Worm (Caenorhabditis elegans) whole organism, L1 larva: Measurements from ENCODE around the gene csn-6.

ENCODE experiments used
- C04F5.9 ChIP-seq: sonication (generic microtip); optimal IDR thresholded peaks from 2 replicates; lab custom pipeline; 2016; ENCODE audit warnings: missing genetic modification characterization, missing compliant biosample characterization
- C34B4.2 ChIP-seq: sonication (generic microtip); optimal IDR thresholded peaks from 2 replicates; lab custom pipeline; 2017; ENCODE audit warnings: mild to moderate bottlenecking, missing genetic modification characterization, missing compliant biosample characterization
- F16B12.6 ChIP-seq: fragments of 150-350 bp; optimal IDR thresholded peaks from 2 replicates; lab custom pipeline; 2014; ENCODE audit warnings: missing biosample characterization, missing genetic modification characterization
- Y116A8C.19 ChIP-seq: sonication (generic microtip); optimal IDR thresholded peaks from 2 replicates; lab custom pipeline; 2016; ENCODE audit warnings: missing compliant biosample characterization, missing genetic modification characterization, borderline replicate concordance
- alr-1 ChIP-seq: fragments of 200-800 bp; sonication (Bioruptor generic); optimal IDR thresholded peaks from 2 replicates; lab custom pipeline; 2018; ENCODE audit warnings: borderline replicate concordance, mild to moderate bottlenecking, missing genetic modification characterization, missing compliant biosample characterization
- ceh-88 ChIP-seq: fragments of 200-800 bp; sonication (Bioruptor generic); IDR thresholded peaks from 2 replicates; pipeline ENCODE4 v1.3.6; 2022; ENCODE audit warnings: missing genetic modification characterization, missing compliant biosample characterization
- ces-1 ChIP-seq: fragments of 150-350 bp; optimal IDR thresholded peaks from 2 replicates; lab custom pipeline; 2014; ENCODE audit warnings: missing biosample characterization, missing genetic modification reagents, missing genetic modification characterization
- efl-1 ChIP-seq, 4 experiments: fragments of 150-350 bp; optimal IDR thresholded peaks in 3 of 4; peaks in 1 of 4; 1 replicate in 1 of 4; 2 replicates in 3 of 4; lab custom pipeline; 2014; ENCODE audit warnings: missing biosample characterization in 2 of 4, missing genetic modification characterization in 2 of 4, missing genetic modification reagents in 2 of 4
- efl-3 ChIP-seq: fragments of 200-800 bp; sonication (Bioruptor generic); optimal IDR thresholded peaks from 2 replicates; lab custom pipeline; 2018; ENCODE audit warnings: mild to moderate bottlenecking, missing genetic modification characterization, missing compliant biosample characterization
- egl-13 ChIP-seq: sonication (generic microtip); optimal IDR thresholded peaks from 2 replicates; lab custom pipeline; 2016; ENCODE audit warnings: missing genotype, missing genetic modification reagents, missing genetic modification characterization, missing compliant biosample characterization
- elt-3 ChIP-seq, 6 experiments: fragments of 150-350 bp in 1 of 6; sonication (generic microtip); optimal IDR thresholded peaks; 2 replicates each; lab custom pipeline; 2017 to 2018; ENCODE audit warnings: missing biosample characterization in 6 of 6, missing genetic modification characterization in 6 of 6, inconsistent platforms in 1 of 6
- fos-1 ChIP-seq: fragments of 150-350 bp; optimal IDR thresholded peaks from 2 replicates; lab custom pipeline; 2014; ENCODE audit warnings: missing biosample characterization, missing genetic modification characterization
- grh-1 ChIP-seq: fragments of 200-800 bp; sonication (Bioruptor generic); IDR thresholded peaks from 2 replicates; pipeline ENCODE4 v1.3.6; 2022; ENCODE audit warnings: missing genetic modification reagents, missing genetic modification characterization, missing compliant biosample characterization
- irx-1 ChIP-seq: sonication (generic microtip); optimal IDR thresholded peaks from 2 replicates; lab custom pipeline; 2016; ENCODE audit warnings: missing genetic modification characterization, missing compliant biosample characterization
- isw-1 ChIP-seq: fragments of 200-800 bp; sonication (Bioruptor generic); IDR thresholded peaks from 2 replicates; pipeline ENCODE4 v1.3.6; 2022; ENCODE audit warnings: missing genetic modification characterization, missing compliant biosample characterization
- lin-13 ChIP-seq: fragments of 150-350 bp; optimal IDR thresholded peaks from 2 replicates; lab custom pipeline; 2014; ENCODE audit warnings: missing biosample characterization, missing genetic modification reagents, missing genetic modification characterization
- lin-35 ChIP-seq, 2 experiments: fragments of 150-350 bp; optimal IDR thresholded peaks; 2 replicates each; lab custom pipeline; 2014; ENCODE audit warnings: missing biosample characterization in 2 of 2, missing genetic modification characterization in 2 of 2, missing genetic modification reagents in 2 of 2
- lir-3 ChIP-seq: sonication (generic microtip); optimal IDR thresholded peaks from 2 replicates; lab custom pipeline; 2016; ENCODE audit warnings: mild to moderate bottlenecking, missing genetic modification characterization, moderate library complexity, missing compliant biosample characterization; ENCODE audit not compliant: poor library complexity
- lsy-2 ChIP-seq, 2 experiments: fragments of 150-350 bp; optimal IDR thresholded peaks; 2 replicates each; lab custom pipeline; 2014; ENCODE audit warnings: missing biosample characterization in 2 of 2, missing genetic modification characterization in 2 of 2
- mdl-1 ChIP-seq, 2 experiments: fragments of 150-350 bp; optimal IDR thresholded peaks; 2 replicates each; lab custom pipeline; 2014 to 2017; ENCODE audit warnings: missing biosample characterization in 2 of 2, missing genetic modification characterization in 2 of 2, inconsistent platforms in 1 of 2
- mef-2 ChIP-seq: fragments of 150-350 bp; optimal IDR thresholded peaks from 2 replicates; lab custom pipeline; 2014; ENCODE audit warnings: missing biosample characterization, missing genetic modification characterization
- nhr-12 ChIP-seq: sonication (generic microtip); optimal IDR thresholded peaks from 2 replicates; lab custom pipeline; 2017; ENCODE audit warnings: missing biosample characterization, missing genetic modification characterization
- nhr-19 ChIP-seq: fragments of 200-800 bp; sonication (Bioruptor generic); conservative IDR thresholded peaks from 2 replicates; pipeline ENCODE4 v1.3.6; 2022; ENCODE audit warnings: missing genetic modification characterization, missing compliant biosample characterization
- nhr-71 ChIP-seq: sonication (generic microtip); optimal IDR thresholded peaks from 2 replicates; lab custom pipeline; 2016; ENCODE audit warnings: mild to moderate bottlenecking, missing genetic modification characterization, moderate library complexity, missing compliant biosample characterization
- nhr-77 ChIP-seq: fragments of 150-350 bp; optimal IDR thresholded peaks from 2 replicates; lab custom pipeline; 2014; ENCODE audit warnings: missing biosample characterization, missing genetic modification characterization
- pag-3 ChIP-seq: sonication (generic microtip); optimal IDR thresholded peaks from 2 replicates; lab custom pipeline; 2017; ENCODE audit warnings: missing genetic modification characterization, mild to moderate bottlenecking, missing compliant biosample characterization, antibody characterized with exemption, borderline replicate concordance; ENCODE audit not compliant: insufficient read depth
- pax-3 ChIP-seq: fragments of 200-800 bp; sonication (Bioruptor generic); optimal IDR thresholded peaks from 2 replicates; lab custom pipeline; 2018; ENCODE audit warnings: mild to moderate bottlenecking, missing genetic modification characterization, moderate library complexity, missing compliant biosample characterization
- skn-1 ChIP-seq: fragments of 150-350 bp; optimal IDR thresholded peaks from 2 replicates; lab custom pipeline; 2014; ENCODE audit warnings: missing biosample characterization, missing genetic modification characterization
- sox-4 ChIP-seq: sonication (generic microtip); optimal IDR thresholded peaks from 2 replicates; lab custom pipeline; 2016; ENCODE audit warnings: missing genetic modification characterization, missing compliant biosample characterization
- sptf-1 ChIP-seq: fragments of 150-350 bp; optimal IDR thresholded peaks from 2 replicates; lab custom pipeline; 2014; ENCODE audit warnings: missing biosample characterization, missing genetic modification characterization
- tlp-1 ChIP-seq: fragments of 150-350 bp; optimal IDR thresholded peaks from 2 replicates; lab custom pipeline; 2014; ENCODE audit warnings: missing biosample characterization, missing genetic modification characterization
- unc-130 ChIP-seq: fragments of 150-350 bp; optimal IDR thresholded peaks from 2 replicates; lab custom pipeline; 2017; ENCODE audit warnings: missing biosample characterization, missing genetic modification characterization, inconsistent platforms
- unc-30 ChIP-seq: sonication (generic microtip); optimal IDR thresholded peaks from 2 replicates; lab custom pipeline; 2017; ENCODE audit warnings: missing biosample characterization, missing genetic modification characterization
- zag-1 ChIP-seq: fragments of 150-350 bp; optimal IDR thresholded peaks from 2 replicates; lab custom pipeline; 2014; ENCODE audit warnings: missing biosample characterization, missing genetic modification characterization
- ztf-11 ChIP-seq, 2 experiments: sonication (generic microtip); optimal IDR thresholded peaks; 2 replicates each; lab custom pipeline; 2016 to 2017; ENCODE audit warnings: missing genetic modification characterization in 2 of 2, missing biosample characterization in 1 of 2, missing compliant biosample characterization in 1 of 2

The csn-6 gene

DNA sequence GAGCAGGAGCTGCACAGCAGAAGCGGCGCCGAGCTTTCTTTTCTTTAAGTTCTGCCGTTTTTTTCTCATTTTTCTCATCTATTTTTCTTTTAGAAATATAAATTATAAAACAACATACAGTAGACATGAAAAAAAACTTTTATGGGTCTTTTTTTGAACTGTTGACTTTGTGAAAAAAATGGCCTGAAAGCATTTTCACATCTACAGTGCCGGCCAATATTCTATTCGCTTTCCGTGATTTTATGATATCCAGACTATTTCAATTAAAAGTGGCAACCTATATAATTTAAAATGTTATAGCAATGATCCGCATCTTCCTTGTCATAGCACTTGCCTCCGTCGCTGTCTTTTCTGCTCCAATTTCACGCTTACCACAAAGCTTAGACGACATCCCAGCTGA, 27.4 kb downstream of the csn-6 start, which contains the start of gene far-6:
far-6 (plus strand) TSS at position 301 of the 400 bp plus-strand sequence.
- TF ChIP-seq C04F5.9 (tag; lab: Kevin White, UChicago) (no peak), Y116A8C.19 (no peak), egl-13 (no peak), unc-30 (tag; lab: Kevin White, UChicago) (no peak), nhr-19 (GFP tag; lab: Robert Waterston, UW) (no peak), ztf-11 (tag; optimal IDR thresholded peaks at IDR 0.05; lab: Kevin White, UChicago) (no peak), grh-1 (GFP tag; lab: Robert Waterston, UW) (no peak), zag-1 (no peak), nhr-12 (tag; lab: Kevin White, UChicago) (no peak), lsy-2 (tag; optimal IDR thresholded peaks at IDR 0.05; lab: Kevin White, UChicago) (no peak), unc-130 (tag; lab: Kevin White, UChicago) (no peak), tlp-1 (no peak), isw-1 (GFP tag; lab: Robert Waterston, UW) (no peak), nhr-77 (tag; lab: Kevin White, UChicago) (no peak), nhr-71 (tag; lab: Kevin White, UChicago) (no peak), irx-1 (tag; lab: Kevin White, UChicago) (no peak), alr-1 (tag; lab: Kevin White, UChicago) (no peak), sox-4 (tag; lab: Kevin White, UChicago) (no peak)
- TF ChIP-seq, all 84 proteins: peak for 0

ce11 chrIV:13330547-13330946, 29.9 kb downstream of the csn-6 start:
- TF ChIP-seq efl-1 (optimal IDR thresholded peaks at IDR 0.05; lab: Kevin White, UChicago) = no peak
- peak in 1 of 2 experiments; percentile 53 for TF ChIP-seq efl-1 (GFP tag; optimal IDR thresholded peaks at IDR 0.05 in 1 of 2; lab: Kevin White, UChicago)
- no peak for TF ChIP-seq ceh-88 (GFP tag; lab: Robert Waterston, UW)

DNA sequence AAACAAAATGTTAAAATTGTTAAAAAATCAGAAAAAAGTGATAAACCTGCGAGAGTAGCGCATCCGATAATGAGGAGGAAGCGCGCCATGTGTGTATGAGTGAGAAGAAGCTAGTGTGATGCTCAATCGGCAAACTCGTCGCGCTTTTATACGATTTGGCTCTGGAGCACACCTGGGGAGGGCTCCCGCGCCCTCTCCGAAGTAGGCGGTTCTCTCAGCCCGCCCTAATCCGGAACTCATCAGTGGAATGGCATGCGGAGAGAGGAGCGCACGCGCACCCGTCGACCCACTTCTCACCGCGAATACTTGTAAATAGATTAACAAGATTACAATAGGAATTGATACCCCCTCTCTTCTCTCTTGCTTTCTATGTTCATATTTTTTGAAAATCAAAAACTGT, 30.7 kb downstream of the csn-6 start, which contains the start of gene pqn-74:
pqn-74 (minus strand) TSS at position 122 of the 400 bp plus-strand sequence.
- TF ChIP-seq pax-3 (tag; lab: Kevin White, UChicago) = no peak
- TF ChIP-seq unc-130 (tag; lab: Kevin White, UChicago) = no peak
- no peak for TF ChIP-seq nhr-12 (tag; lab: Kevin White, UChicago)
- no peak for TF ChIP-seq efl-3 (GFP tag; lab: Kevin White, UChicago)
- no peak for TF ChIP-seq skn-1 (tag; lab: Kevin White, UChicago)
- TF ChIP-seq sptf-1 (tag; lab: Kevin White, UChicago) = no peak
- no peak for TF ChIP-seq lir-3 (tag; lab: Kevin White, UChicago)
- no peak for TF ChIP-seq nhr-19 (GFP tag; lab: Robert Waterston, UW)
- no peak for TF ChIP-seq lin-13
- TF ChIP-seq sox-4 (tag; lab: Kevin White, UChicago) = no peak
- TF ChIP-seq F16B12.6 (tag; lab: Kevin White, UChicago) = no peak
- TF ChIP-seq mdl-1 (tag; optimal IDR thresholded peaks at IDR 0.05; lab: Kevin White, UChicago) = no peak
- no peak for TF ChIP-seq mef-2 (tag; lab: Kevin White, UChicago)
- no peak for TF ChIP-seq pag-3 (tag; lab: Kevin White, UChicago)
- TF ChIP-seq ces-1 = no peak
- TF ChIP-seq, all 84 proteins: peak for 0

ce11 chrIV:13334287-13334686, 33.7 kb downstream of the csn-6 start:
- peak in 1 of 2 experiments; percentile 29 for TF ChIP-seq lin-35 (GFP tag; optimal IDR thresholded peaks at IDR 0.05; lab: Kevin White, UChicago)
- TF ChIP-seq C34B4.2 (tag; lab: Kevin White, UChicago) = no peak

- TF ChIP-seq fos-1 (no peak), elt-3 (tag; optimal IDR thresholded peaks at IDR 0.05; lab: Kevin White, UChicago) (no peak), efl-1 (optimal IDR thresholded peaks at IDR 0.05; lab: Kevin White, UChicago) (no peak), efl-1 (GFP tag; optimal IDR thresholded peaks at IDR 0.05 in 1 of 2; lab: Kevin White, UChicago) (peak in 1 of 2 experiments; percentile 43)
These were observed 41.9 kb downstream of the csn-6 start, which contains the start of gene W02A2.5 for ce11 chrIV:13342555-13342954. Gene W02A2.5 (plus strand): TSS chrIV:13342855.
